Fruit fly (Drosophila melanogaster) whole organism, embryonic: Measurements from ENCODE around the gene Ant2.

Experiments used
- B-H1 ChIP-seq: fragments of 200-800 bp; sonication (Bioruptor generic); IDR thresholded peaks from 3 replicates; pipeline ENCODE4 v1.3.6; 2022; ENCODE audit warnings: missing biosample characterization, missing genetic modification characterization
- B-H2 ChIP-seq: fragments of 200-800 bp; sonication (Bioruptor generic); optimal IDR thresholded peaks from 2 replicates; lab custom pipeline; 2018; ENCODE audit warnings: missing biosample characterization, mild to moderate bottlenecking, missing genetic modification characterization
- Blimp-1 ChIP-seq: fragments of 200-800 bp; sonication (Bioruptor generic); optimal IDR thresholded peaks from 3 replicates; lab custom pipeline; 2018; ENCODE audit warnings: missing biosample characterization, missing genetic modification characterization, mild to moderate bottlenecking, moderate library complexity, missing genetic modification reagents
- CG1024 ChIP-seq: fragments of 200-800 bp; sonication (Bioruptor generic); IDR thresholded peaks from 2 replicates; pipeline ENCODE4 v1.3.6; 2022; ENCODE audit warnings: missing biosample characterization, missing genetic modification characterization
- CG10267 ChIP-seq: fragments of 200-800 bp; sonication (Bioruptor generic); optimal IDR thresholded peaks from 2 replicates; lab custom pipeline; 2018; ENCODE audit warnings: missing biosample characterization, mild to moderate bottlenecking, missing genetic modification characterization, moderate library complexity
- CG10565 ChIP-seq: fragments of 200-800 bp; sonication (Bioruptor generic); optimal IDR thresholded peaks from 3 replicates; lab custom pipeline; 2016; ENCODE audit warnings: missing biosample characterization, mild to moderate bottlenecking, missing genetic modification characterization
- CG10959 ChIP-seq: fragments of 200-800 bp; sonication (Bioruptor generic); IDR thresholded peaks from 2 replicates; pipeline ENCODE4 v1.3.6; 2022; ENCODE audit warnings: missing biosample characterization, missing genetic modification characterization
- CG12219 ChIP-seq: fragments of 200-800 bp; sonication (Bioruptor generic); optimal IDR thresholded peaks from 3 replicates; lab custom pipeline; 2018; ENCODE audit warnings: missing biosample characterization, mild to moderate bottlenecking, missing genetic modification characterization
- CG13296 ChIP-seq: fragments of 200-800 bp; sonication (Bioruptor generic); optimal IDR thresholded peaks from 3 replicates; lab custom pipeline; 2018; ENCODE audit warnings: missing biosample characterization, mild to moderate bottlenecking, missing genetic modification characterization
- CG15514 ChIP-seq: fragments of 200-800 bp; sonication (Bioruptor generic); optimal IDR thresholded peaks from 3 replicates; lab custom pipeline; 2017; ENCODE audit warnings: missing biosample characterization, missing genetic modification characterization, mild to moderate bottlenecking, moderate library complexity, missing genetic modification reagents
- CG16779 ChIP-seq: fragments of 200-800 bp; sonication (Bioruptor generic); IDR thresholded peaks from 2 replicates; pipeline ENCODE4 v1.3.6; 2022; ENCODE audit warnings: missing biosample characterization, missing genetic modification characterization
- CG16813 ChIP-seq: fragments of 200-800 bp; sonication (Bioruptor generic); IDR thresholded peaks from 3 replicates; pipeline ENCODE4 v1.3.6; 2022; ENCODE audit warnings: missing biosample characterization, missing genetic modification characterization; ENCODE audit not compliant: partially characterized antibody
- CG16863 ChIP-seq: fragments of 200-800 bp; sonication (Bioruptor generic); optimal IDR thresholded peaks from 3 replicates; lab custom pipeline; 2016; ENCODE audit warnings: missing biosample characterization, missing genetic modification characterization
- CG3995 ChIP-seq: fragments of 200-800 bp; sonication (Bioruptor generic); optimal IDR thresholded peaks from 3 replicates; lab custom pipeline; 2016; ENCODE audit warnings: missing biosample characterization, missing genetic modification characterization
- CG42726 ChIP-seq: fragments of 200-800 bp; sonication (Bioruptor generic); IDR thresholded peaks from 2 replicates; pipeline ENCODE4 v1.3.6; 2022; ENCODE audit warnings: missing biosample characterization, missing genetic modification characterization; ENCODE audit not compliant: partially characterized antibody
- CG4617 ChIP-seq: fragments of 200-800 bp; sonication (Bioruptor generic); optimal IDR thresholded peaks from 3 replicates; lab custom pipeline; 2016; ENCODE audit warnings: missing biosample characterization, missing genetic modification characterization, borderline replicate concordance
- CG7928 ChIP-seq: fragments of 200-800 bp; sonication (Bioruptor generic); optimal IDR thresholded peaks from 2 replicates; lab custom pipeline; 2017; ENCODE audit warnings: missing biosample characterization, mild to moderate bottlenecking, missing genetic modification characterization
- CG8478 ChIP-seq: fragments of >200 bp; optimal IDR thresholded peaks from 2 replicates; lab custom pipeline; 2018
- CG9797 ChIP-seq: fragments of 200-800 bp; sonication (Bioruptor generic); optimal IDR thresholded peaks from 3 replicates; lab custom pipeline; 2018; ENCODE audit warnings: missing biosample characterization, mild to moderate bottlenecking, missing genetic modification characterization
- CoRest ChIP-seq: fragments of 200-800 bp; sonication (Bioruptor generic); optimal IDR thresholded peaks from 3 replicates; lab custom pipeline; 2018; ENCODE audit warnings: missing biosample characterization, mild to moderate bottlenecking, missing genetic modification characterization, moderate library complexity
- Dbx ChIP-seq: fragments of 200-800 bp; sonication (Bioruptor generic); IDR thresholded peaks from 3 replicates; pipeline ENCODE4 v1.3.6; 2022; ENCODE audit warnings: missing biosample characterization, missing genetic modification characterization
- Dip3 ChIP-seq: fragments of 200-800 bp; sonication (Bioruptor generic); optimal IDR thresholded peaks from 3 replicates; lab custom pipeline; 2016; ENCODE audit warnings: missing biosample characterization, missing genetic modification characterization
- HLH3B ChIP-seq: fragments of 200-800 bp; sonication (Bioruptor generic); IDR thresholded peaks from 2 replicates; pipeline ENCODE4 v1.3.6; 2022; ENCODE audit warnings: missing biosample characterization, missing genetic modification characterization
- HLH4C ChIP-seq: fragments of 200-800 bp; sonication (Bioruptor generic); IDR thresholded peaks from 3 replicates; pipeline ENCODE4 v1.3.6; 2022; ENCODE audit warnings: missing biosample characterization, missing genetic modification characterization; ENCODE audit not compliant: partially characterized antibody
- Hr39 ChIP-seq: fragments of >200 bp; optimal IDR thresholded peaks from 2 replicates; lab custom pipeline; 2017
- Hr78 ChIP-seq, 2 experiments: fragments of 200-800 bp in 1 of 2; fragments of >200 bp in 1 of 2; sonication (Bioruptor generic) in 1 of 2; optimal IDR thresholded peaks; 2 replicates each; lab custom pipeline; 2017 to 2019; ENCODE audit warnings: missing biosample characterization in 2 of 2, missing genetic modification characterization in 2 of 2, mild to moderate bottlenecking in 1 of 2, moderate library complexity in 1 of 2
- Pdp1 ChIP-seq, 2 experiments: fragments of 200-800 bp; sonication (Bioruptor generic); optimal IDR thresholded peaks; 3 replicates each; lab custom pipeline; 2016; ENCODE audit warnings: missing biosample characterization in 2 of 2, missing genetic modification characterization in 2 of 2, mild to moderate bottlenecking in 1 of 2, moderate library complexity in 1 of 2
- Side ChIP-seq: fragments of 200-800 bp; sonication (Bioruptor generic); optimal IDR thresholded peaks from 2 replicates; lab custom pipeline; 2016; ENCODE audit warnings: missing biosample characterization, missing genetic modification characterization
- abd-A ChIP-seq: fragments of 200-800 bp; sonication (Bioruptor generic); optimal IDR thresholded peaks from 3 replicates; lab custom pipeline; 2019; ENCODE audit warnings: missing biosample characterization, mild to moderate bottlenecking, missing genetic modification characterization, moderate library complexity
- al ChIP-seq: fragments of 200-800 bp; sonication (Bioruptor generic); IDR thresholded peaks from 2 replicates; pipeline ENCODE4 v1.3.6; 2022; ENCODE audit warnings: missing biosample characterization, missing genetic modification characterization
- ase ChIP-seq: fragments of 200-800 bp; sonication (Bioruptor generic); IDR thresholded peaks from 3 replicates; pipeline ENCODE4 v1.3.6; 2022; ENCODE audit warnings: missing biosample characterization, missing genetic modification characterization
- cas ChIP-seq: fragments of 200-800 bp; sonication (Bioruptor generic); IDR thresholded peaks from 2 replicates; pipeline ENCODE4 v1.3.6; 2022; ENCODE audit warnings: missing biosample characterization, missing genetic modification characterization
- cato ChIP-seq: fragments of 200-800 bp; sonication (Bioruptor generic); optimal IDR thresholded peaks from 2 replicates; lab custom pipeline; 2016; ENCODE audit warnings: missing biosample characterization, missing genetic modification characterization, borderline replicate concordance
- croc ChIP-seq: fragments of 200-800 bp; sonication (Bioruptor generic); conservative IDR thresholded peaks from 3 replicates; pipeline ENCODE4 v1.3.6; 2022; ENCODE audit warnings: missing biosample characterization, missing genetic modification characterization
- dmrt99B ChIP-seq: fragments of 200-800 bp; sonication (Bioruptor generic); optimal IDR thresholded peaks from 2 replicates; lab custom pipeline; 2018; ENCODE audit warnings: missing biosample characterization, mild to moderate bottlenecking, missing genetic modification characterization, moderate library complexity
- esg ChIP-seq: fragments of 200-800 bp; sonication (Bioruptor generic); conservative IDR thresholded peaks from 2 replicates; pipeline ENCODE4 v1.3.6; 2022; ENCODE audit warnings: missing biosample characterization, missing genetic modification characterization
- fd64A ChIP-seq: fragments of 200-800 bp; sonication (Bioruptor generic); optimal IDR thresholded peaks from 3 replicates; lab custom pipeline; 2018; ENCODE audit warnings: missing biosample characterization, mild to moderate bottlenecking, missing genetic modification characterization
- gfzf ChIP-seq: fragments of 200-800 bp; sonication (Bioruptor generic); optimal IDR thresholded peaks from 2 replicates; lab custom pipeline; 2016; ENCODE audit warnings: missing biosample characterization, mild to moderate bottlenecking, missing genetic modification characterization, moderate library complexity
- gsb ChIP-seq: fragments of 200-800 bp; sonication (Bioruptor generic); IDR thresholded peaks from 2 replicates; pipeline ENCODE4 v1.3.6; 2022; ENCODE audit warnings: missing biosample characterization, missing genetic modification characterization
- gsb-n ChIP-seq: fragments of 200-800 bp; sonication (Bioruptor generic); optimal IDR thresholded peaks from 3 replicates; lab custom pipeline; 2018; ENCODE audit warnings: missing biosample characterization, mild to moderate bottlenecking, missing genetic modification characterization
- ham ChIP-seq: fragments of 200-800 bp; sonication (Bioruptor generic); IDR thresholded peaks from 2 replicates; pipeline ENCODE4 v1.3.6; 2022; ENCODE audit warnings: missing biosample characterization, missing genetic modification characterization
- prd ChIP-seq, 3 experiments: fragments of >200 bp in 2 of 3; fragments of 200-800 bp in 1 of 3; sonication (Bioruptor generic) in 1 of 3; optimal IDR thresholded peaks in 2 of 3; IDR thresholded peaks in 1 of 3; 2 replicates in 2 of 3; 3 replicates in 1 of 3; pipeline versions ENCODE4 v1.3.6 to Lab custom; 2017 to 2022; ENCODE audit warnings: missing biosample characterization in 1 of 3, missing genetic modification characterization in 1 of 3
- ranshi ChIP-seq: fragments of 200-800 bp; sonication (Bioruptor generic); IDR thresholded peaks from 2 replicates; pipeline ENCODE4 v1.3.6; 2022; ENCODE audit warnings: missing biosample characterization, missing genetic modification characterization
- sima ChIP-seq: fragments of 200-800 bp; sonication (Bioruptor generic); optimal IDR thresholded peaks from 2 replicates; lab custom pipeline; 2016; ENCODE audit warnings: missing biosample characterization, missing genetic modification characterization
- sna ChIP-seq: fragments of 200-800 bp; sonication (Bioruptor generic); IDR thresholded peaks from 2 replicates; pipeline ENCODE4 v1.3.6; 2022; ENCODE audit warnings: missing biosample characterization, missing genetic modification characterization; ENCODE audit not compliant: partially characterized antibody
- trh ChIP-seq: fragments of 200-800 bp; sonication (Bioruptor generic); optimal IDR thresholded peaks from 2 replicates; lab custom pipeline; 2016; ENCODE audit warnings: missing biosample characterization, missing genetic modification characterization
- unc-4 ChIP-seq: fragments of 200-800 bp; sonication (Bioruptor generic); IDR thresholded peaks from 2 replicates; pipeline ENCODE4 v1.3.6; 2022; ENCODE audit warnings: missing biosample characterization, missing genetic modification characterization; ENCODE audit not compliant: partially characterized antibody
- wek ChIP-seq: fragments of 200-800 bp; sonication (Bioruptor generic); optimal IDR thresholded peaks from 3 replicates; lab custom pipeline; 2018; ENCODE audit warnings: missing biosample characterization, mild to moderate bottlenecking, missing genetic modification characterization, moderate library complexity

Gene Ant2

DNA sequence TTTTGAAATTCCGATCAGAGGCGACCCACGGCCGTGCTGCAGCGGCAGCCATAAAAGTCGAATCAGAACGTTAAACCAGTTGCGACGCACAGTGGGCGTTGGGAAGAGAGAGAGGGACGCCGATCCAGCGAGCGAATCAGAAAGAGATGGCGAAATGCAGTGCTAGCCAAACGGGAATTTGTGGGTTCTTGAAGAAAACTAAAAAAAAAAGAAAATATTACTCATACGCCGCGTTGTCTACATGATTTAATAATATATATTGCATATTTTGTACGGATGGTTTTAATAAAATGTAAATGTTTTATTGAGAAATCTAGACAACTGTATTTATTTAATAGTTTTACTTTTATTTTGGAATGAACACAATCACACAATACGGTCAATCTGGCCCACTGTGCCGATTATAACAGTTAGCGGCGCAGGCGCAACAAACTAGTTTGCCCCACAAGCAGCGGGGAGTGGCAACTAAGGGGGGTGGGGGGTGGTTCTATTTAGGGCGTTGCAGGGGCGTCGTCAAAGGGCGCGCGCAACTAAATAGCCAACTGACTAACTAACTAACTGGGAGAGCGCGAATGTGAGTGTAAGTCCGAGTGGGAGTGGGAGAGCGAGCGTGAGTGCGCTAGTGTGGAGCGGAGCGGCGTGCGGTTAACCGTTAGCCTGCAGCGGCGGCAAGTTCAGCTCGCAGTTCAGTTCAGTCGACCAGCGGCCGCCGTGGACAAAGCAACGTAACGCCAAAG is 14.7 kb downstream of the Ant2 start, which contains the start of gene CG15211 (continued):
- TF ChIP-seq CG9797 (GFP tag; lab: Kevin White, UChicago) (no peak), cas (GFP tag; lab: Robert Waterston, UW) (no peak), CG15514 (GFP tag; lab: Kevin White, UChicago) (no peak), gsb (GFP tag; lab: Robert Waterston, UW) (no peak), CG3995 (GFP tag; lab: Kevin White, UChicago) (no peak), CG16779 (GFP tag; lab: Robert Waterston, UW) (no peak), gsb-n (tag; lab: Kevin White, UChicago) (peak; percentile 73), CG10565 (no peak), CG8478 (lab: Kevin White, UChicago) (no peak), ham (GFP tag; lab: Robert Waterston, UW) (no peak), HLH4C (GFP tag; lab: Robert Waterston, UW) (0 out of 3 replicates have a peak, but pooled peaks have one; percentile 36), CG1024 (GFP tag; lab: Robert Waterston, UW) (no peak), B-H2 (GFP tag; lab: Kevin White, UChicago) (no peak), abd-A (tag; lab: Kevin White, UChicago) (peak; percentile 37), unc-4 (GFP tag; lab: Robert Waterston, UW) (no peak), Dbx (GFP tag; lab: Robert Waterston, UW) (no peak), CG16863 (GFP tag; lab: Kevin White, UChicago) (peak; percentile 24), Hr39 (no peak), fd64A (GFP tag; lab: Kevin White, UChicago) (no peak), CG10959 (0 out of 2 replicates have a peak, but pooled peaks have one; percentile 17), CG4617 (peak; percentile 22), Blimp-1 (GFP tag; lab: Kevin White, UChicago) (peak; percentile 76), CG42726 (GFP tag; lab: Robert Waterston, UW) (no peak), CG7928 (GFP tag; lab: Kevin White, UChicago) (no peak), ranshi (GFP tag; lab: Robert Waterston, UW) (peak; percentile 44; the same call in 1 of the 2 replicates), HLH3B (GFP tag; lab: Robert Waterston, UW) (peak; percentile 68; the same call in 1 of the 2 replicates), CoRest (peak; percentile 84), B-H1 (GFP tag; lab: Robert Waterston, UW) (peak; percentile 31), sima (GFP tag; lab: Kevin White, UChicago) (no peak), sna (GFP tag; lab: Robert Waterston, UW) (no peak), Pdp1 (GFP tag; optimal IDR thresholded peaks at IDR 0.05; lab: Kevin White, UChicago) (peak; percentile 44 to 50), esg (GFP tag; lab: Robert Waterston, UW) (peak; percentile 37; the same call in 1 of the 2 replicates), ase (peak; percentile 55; the same call in 1 of the 3 replicates), wek (GFP tag; lab: Kevin White, UChicago) (no peak), croc (GFP tag; lab: Robert Waterston, UW) (peak; percentile 52), al (peak; percentile 34; the same call in 1 of the 2 replicates), gfzf (GFP tag; lab: Kevin White, UChicago) (no peak), cato (GFP tag; lab: Kevin White, UChicago) (peak; percentile 57), CG13296 (GFP tag; lab: Kevin White, UChicago) (peak; percentile 65), Dip3 (GFP tag; lab: Kevin White, UChicago) (no peak), prd (optimal IDR thresholded peaks at IDR 0.05; lab: Kevin White, UChicago) (no peak), prd (GFP tag; IDR thresholded peaks at IDR 0.05; lab: Robert Waterston, UW) (peak; percentile 65), CG12219 (GFP tag; lab: Kevin White, UChicago) (peak; percentile 52), Hr78 (GFP tag; optimal IDR thresholded peaks at IDR 0.05; lab: Kevin White, UChicago) (peak in 1 of 2 experiments; percentile 79), CG10267 (peak; percentile 71), dmrt99B (tag; lab: Kevin White, UChicago) (peak; percentile 82), trh (GFP tag; lab: Kevin White, UChicago) (peak; percentile 49), Side (no peak), CG16813 (GFP tag; lab: Robert Waterston, UW) (no peak)
